Comparison of ENCODE assay signal across 1 fruit fly cellular context in the genomic region with DNA sequence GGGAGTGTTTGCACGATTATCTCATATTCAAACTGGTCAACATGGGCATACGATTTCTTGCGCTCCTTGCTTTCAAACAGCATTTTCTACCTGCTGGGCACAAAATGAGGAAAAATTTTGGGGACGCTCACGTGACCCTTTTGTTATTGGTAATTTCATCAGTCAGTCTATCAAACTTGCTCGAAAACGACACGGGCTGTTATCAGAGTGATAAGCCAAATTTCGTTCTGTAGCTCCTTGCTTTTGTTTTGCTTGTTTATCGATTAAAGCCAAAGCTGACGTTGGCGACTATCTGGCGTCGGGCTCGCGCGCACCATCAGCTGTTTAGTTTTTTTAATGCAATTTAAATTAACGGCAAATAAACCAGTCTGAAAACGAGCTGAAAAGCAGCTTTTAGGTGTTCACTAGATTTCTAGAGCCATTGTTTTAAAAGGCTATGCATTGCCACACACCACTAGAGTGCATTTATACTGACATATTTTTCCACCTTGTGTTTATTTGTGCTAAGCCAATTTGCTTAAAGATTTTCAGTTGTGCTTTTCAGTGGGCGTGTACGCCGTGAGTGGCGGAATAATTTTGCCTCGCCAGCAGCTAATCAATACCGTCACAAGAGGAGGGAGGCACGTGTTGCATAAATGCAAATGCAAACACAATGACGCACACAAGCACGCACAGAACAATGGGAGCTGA.
TF ChIP-seq lines count a peak whose summit lies in the region.

No protein-coding gene starts in this region.

TF ChIP-seq in whole organism, embryonic, 481 proteins besides CTCF, POLR2A, EP300 and RAD21 (continued from another document):
- TF ChIP-seq D (optimal IDR thresholded peaks at IDR 0.05; lab: Kevin White, UChicago) = no peak
- peak; percentile 10 for TF ChIP-seq D (GFP tag; optimal IDR thresholded peaks at IDR 0.05; lab: Kevin White, UChicago)
- TF ChIP-seq ara (GFP tag; IDR thresholded peaks at IDR 0.05; lab: Robert Waterston, UW) = peak; percentile 8; the same call in 1 of the 2 replicates
- no peak for TF ChIP-seq knrl (GFP tag; IDR thresholded peaks at IDR 0.05; lab: Robert Waterston, UW; ENCODE audit: partially characterized antibody)
- peak; percentile 89 for TF ChIP-seq cwo (GFP tag; optimal IDR thresholded peaks at IDR 0.05; lab: Kevin White, UChicago)
- no peak for TF ChIP-seq Nf-YC (tag; optimal IDR thresholded peaks at IDR 0.05; lab: Kevin White, UChicago)
- no peak for TF ChIP-seq ttk (GFP tag; IDR thresholded peaks at IDR 0.05; lab: Robert Waterston, UW)
- no peak for TF ChIP-seq CG12391 (tag; optimal IDR thresholded peaks at IDR 0.05; lab: Kevin White, UChicago)
- TF ChIP-seq CG8281 (tag; optimal IDR thresholded peaks at IDR 0.05; lab: Kevin White, UChicago) = peak; percentile 9
- peak; percentile 44 for TF ChIP-seq mirr (GFP tag; optimal IDR thresholded peaks at IDR 0.05; lab: Kevin White, UChicago)
- TF ChIP-seq CG3065 (GFP tag; optimal IDR thresholded peaks at IDR 0.05; lab: Kevin White, UChicago) = no peak
- TF ChIP-seq CG4854 (GFP tag; optimal IDR thresholded peaks at IDR 0.05; lab: Kevin White, UChicago) = no peak
- TF ChIP-seq ATbp (GFP tag; optimal IDR thresholded peaks at IDR 0.05; lab: Kevin White, UChicago) = peak; percentile 41
- no peak for TF ChIP-seq abd-A (tag; optimal IDR thresholded peaks at IDR 0.05; lab: Kevin White, UChicago)
- no peak for TF ChIP-seq CG9817 (tag; optimal IDR thresholded peaks at IDR 0.05; lab: Kevin White, UChicago)
- 0 out of 2 replicates have a peak, but pooled peaks have one; percentile 7 for TF ChIP-seq Xrp1 (GFP tag; IDR thresholded peaks at IDR 0.05; lab: Robert Waterston, UW)
- no peak for TF ChIP-seq bowl (GFP tag; IDR thresholded peaks at IDR 0.05; lab: Robert Waterston, UW)
- no peak for TF ChIP-seq Lhr (GFP tag; optimal IDR thresholded peaks at IDR 0.05; lab: Kevin White, UChicago)
- TF ChIP-seq mam (GFP tag; optimal IDR thresholded peaks at IDR 0.05; lab: Kevin White, UChicago) = no peak
- TF ChIP-seq Oaz (GFP tag; IDR thresholded peaks at IDR 0.05; lab: Robert Waterston, UW) = no peak
- peak; percentile 22 for TF ChIP-seq fd64A (GFP tag; optimal IDR thresholded peaks at IDR 0.05; lab: Kevin White, UChicago)
- peak; percentile 17 for TF ChIP-seq wek (GFP tag; optimal IDR thresholded peaks at IDR 0.05; lab: Kevin White, UChicago)
- TF ChIP-seq exex (tag; optimal IDR thresholded peaks at IDR 0.05; lab: Kevin White, UChicago) = peak; percentile 72
- TF ChIP-seq gce (GFP tag; IDR thresholded peaks at IDR 0.05; lab: Robert Waterston, UW) = 0 out of 3 replicates have a peak, but pooled peaks have one; percentile 17
